Worm (Caenorhabditis elegans): Measurements from ENCODE around the gene ZK593.3.
A peak's percentile ranks its signal among the peaks of the same experiment; 100 is the strongest.

Gene ZK593.3

ce11 chrIV:10958230-10958588 lies 42.7 kb downstream of the ZK593.3 start, which contains the start of gene sri-19:
Gene sri-19 (plus strand): TSS chrIV:10958372.
- TF ChIP-seq nhr-237 (tag; optimal IDR thresholded peaks at IDR 0.05) = no peak
- no peak for TF ChIP-seq nhr-28 (tag; optimal IDR thresholded peaks at IDR 0.05)
- no peak for TF ChIP-seq elt-1 (tag; optimal IDR thresholded peaks at IDR 0.05)
- no peak for TF ChIP-seq lin-15B (tag; optimal IDR thresholded peaks at IDR 0.05)

ce11 chrIV:10964688-10965087 lies 49.2 kb downstream of the ZK593.3 start:
- no peak for TF ChIP-seq egl-5 (tag; optimal IDR thresholded peaks at IDR 0.05)
- TF ChIP-seq ceh-82 (tag; optimal IDR thresholded peaks at IDR 0.05) = no peak
- TF ChIP-seq mml-1 (tag; optimal IDR thresholded peaks at IDR 0.05) = no peak
- TF ChIP-seq lin-15B (tag; optimal IDR thresholded peaks at IDR 0.05) = no peak
- TF ChIP-seq pha-4 (tag; optimal IDR thresholded peaks at IDR 0.05) = peak; percentile 24
- peak; percentile 69 for TF ChIP-seq elt-2 (tag; optimal IDR thresholded peaks at IDR 0.05)
- TF ChIP-seq lin-39 (tag; optimal IDR thresholded peaks at IDR 0.05) = no peak
- no peak for TF ChIP-seq ZK546.5 (tag; optimal IDR thresholded peaks at IDR 0.05)
- TF ChIP-seq fkh-2 (tag; optimal IDR thresholded peaks at IDR 0.05) = no peak
- no peak for TF ChIP-seq nhr-11 (tag; optimal IDR thresholded peaks at IDR 0.05)
- TF ChIP-seq nfya-1 (tag; optimal IDR thresholded peaks at IDR 0.05; ENCODE audit: insufficient read depth) = no peak
- TF ChIP-seq mdl-1 (tag; optimal IDR thresholded peaks at IDR 0.05) = no peak
- TF ChIP-seq zag-1 (tag; optimal IDR thresholded peaks at IDR 0.05) = no peak
- TF ChIP-seq pqm-1 (tag; optimal IDR thresholded peaks at IDR 0.05) = peak; percentile 45
- no peak for TF ChIP-seq elt-3 (tag; optimal IDR thresholded peaks at IDR 0.05)
- no peak for TF ChIP-seq jun-1 (tag; optimal IDR thresholded peaks at IDR 0.05)
- TF ChIP-seq ceh-9 (tag; optimal IDR thresholded peaks at IDR 0.05) = no peak

ce11 chrIV:10966359-10966758 lies 50.9 kb downstream of the ZK593.3 start, which contains the start of the genes aqp-3 and Y69E1A.8:
Gene aqp-3 (minus strand): TSS chrIV:10966459.
Gene Y69E1A.8 (plus strand): TSS chrIV:10966604.
- TF ChIP-seq pqm-1 (tag; optimal IDR thresholded peaks at IDR 0.05) = no peak
- no peak for TF ChIP-seq snpc-4 (tag; optimal IDR thresholded peaks at IDR 0.05)
- no peak for TF ChIP-seq nhr-67 (tag; optimal IDR thresholded peaks at IDR 0.05)
- TF ChIP-seq R02D3.7 (tag; optimal IDR thresholded peaks at IDR 0.05) = no peak
- TF ChIP-seq unc-39 (tag; optimal IDR thresholded peaks at IDR 0.05) = no peak
- TF ChIP-seq lsy-12 (tag; optimal IDR thresholded peaks at IDR 0.05) = no peak
- no peak for TF ChIP-seq ama-1 (optimal IDR thresholded peaks at IDR 0.05)
- no peak for TF ChIP-seq nfya-1 (tag; optimal IDR thresholded peaks at IDR 0.05; ENCODE audit: insufficient read depth)
- no peak for TF ChIP-seq mml-1 (tag; optimal IDR thresholded peaks at IDR 0.05)
- no peak for TF ChIP-seq nhr-76 (tag; optimal IDR thresholded peaks at IDR 0.05)
- TF ChIP-seq jun-1 (tag; optimal IDR thresholded peaks at IDR 0.05) = no peak
- no peak for TF ChIP-seq nhr-28 (tag; optimal IDR thresholded peaks at IDR 0.05)
- TF ChIP-seq lin-15B (tag; optimal IDR thresholded peaks at IDR 0.05) = no peak
